Worm (Caenorhabditis elegans) whole organism, early embryonic: ENCODE measurements around the gene ced-7.

Experiments used
- aly-1 ChIP-seq: sonication (generic microtip); optimal IDR thresholded peaks from 2 replicates; lab custom pipeline; 2016; ENCODE audit warnings: missing genetic modification characterization, missing compliant biosample characterization
- ama-1 ChIP-seq: fragments of 150-350 bp; optimal IDR thresholded peaks from 2 replicates; lab custom pipeline; 2014
- hmbx-1 ChIP-seq: sonication (generic microtip); optimal IDR thresholded peaks from 2 replicates; lab custom pipeline; 2016; ENCODE audit warnings: mild to moderate bottlenecking, missing genetic modification characterization, missing compliant biosample characterization
- hnd-1 ChIP-seq: sonication (generic microtip); optimal IDR thresholded peaks from 2 replicates; lab custom pipeline; 2016; ENCODE audit warnings: missing genetic modification characterization, missing compliant biosample characterization
- tbx-11 ChIP-seq: fragments of 200-800 bp; sonication (Bioruptor generic); IDR thresholded peaks from 2 replicates; pipeline ENCODE4 v1.3.6; 2022; ENCODE audit warnings: missing genetic modification characterization, missing compliant biosample characterization
- tbx-37 ChIP-seq: fragments of 200-800 bp; sonication (Bioruptor generic); conservative IDR thresholded peaks from 2 replicates; pipeline ENCODE4 v1.3.6; 2022; ENCODE audit warnings: missing genetic modification reagents, missing genetic modification characterization, missing compliant biosample characterization

DNA sequence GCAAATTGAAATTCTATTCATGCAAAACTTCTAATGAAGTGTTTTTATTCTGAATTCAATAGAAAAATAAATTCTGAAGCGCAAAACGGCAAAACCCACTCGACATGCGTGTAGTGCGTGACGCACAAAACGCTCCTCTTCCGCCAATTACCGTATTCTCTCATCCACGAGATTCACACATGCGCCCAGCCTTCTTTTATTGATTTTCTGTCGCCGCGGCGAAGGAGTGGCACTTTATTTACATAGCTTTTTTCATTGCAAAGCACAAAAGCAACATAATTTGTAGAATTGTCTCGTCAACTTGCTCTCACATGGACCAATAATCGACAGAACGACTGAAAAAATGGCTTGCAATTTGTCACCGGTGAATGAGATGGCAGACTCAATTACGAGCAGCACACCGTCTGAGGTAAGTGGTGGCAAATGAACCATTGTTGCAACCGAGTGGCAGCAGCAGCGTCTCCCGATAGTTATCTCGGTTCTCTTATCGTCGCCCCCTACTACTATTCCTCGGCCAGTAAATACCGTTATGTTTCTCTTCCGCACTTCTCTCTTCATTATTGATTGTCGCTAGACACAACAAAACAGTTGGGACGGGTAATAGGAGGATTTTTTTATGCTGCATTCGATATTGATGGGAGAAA, 33.8 kb downstream of the ced-7 start, which contains the start of gene unc-16:
- no peak for TF ChIP-seq ama-1
- no peak for TF ChIP-seq hnd-1 (tag; lab: Kevin White, UChicago)
- TF ChIP-seq hmbx-1 (tag; lab: Kevin White, UChicago): no peak
- no peak for TF ChIP-seq aly-1 (tag; lab: Kevin White, UChicago)
- no peak for TF ChIP-seq tbx-11 (GFP tag; lab: Robert Waterston, UW)
- no peak for TF ChIP-seq tbx-37 (GFP tag; lab: Robert Waterston, UW)
